Worm (Caenorhabditis elegans) whole organism, L4 larva: ENCODE data around the gene C08F11.17.
A peak's percentile ranks its signal among the peaks of the same experiment; 100 is the strongest.

ENCODE experiments used
- F10B5.3 ChIP-seq: sonication (generic microtip); optimal IDR thresholded peaks from 2 replicates; lab custom pipeline; 2016; ENCODE audit warnings: mild to moderate bottlenecking, missing genetic modification characterization, missing compliant biosample characterization
- F26F4.8 ChIP-seq: fragments of 200-800 bp; sonication (Bioruptor generic); conservative IDR thresholded peaks from 2 replicates; pipeline ENCODE4 v1.3.6; 2022; ENCODE audit warnings: missing genetic modification characterization, missing compliant biosample characterization
- R02D3.7 ChIP-seq: fragments of 150-350 bp; sonication (generic microtip); optimal IDR thresholded peaks from 3 replicates; lab custom pipeline; 2014; ENCODE audit warnings: missing biosample characterization, missing genetic modification characterization
- T20F7.1 ChIP-seq: fragments of 200-800 bp; sonication (Bioruptor generic); optimal IDR thresholded peaks from 2 replicates; lab custom pipeline; 2018; ENCODE audit warnings: mild to moderate bottlenecking, missing genetic modification characterization, missing compliant biosample characterization
- Y48G9A.11 ChIP-seq: fragments of 200-800 bp; sonication (Bioruptor generic); IDR thresholded peaks from 2 replicates; pipeline ENCODE4 v1.3.6; 2022; ENCODE audit warnings: missing genetic modification reagents, missing genetic modification characterization, missing compliant biosample characterization
- Y5F2A.4 ChIP-seq: fragments of 200-800 bp; sonication (Bioruptor generic); optimal IDR thresholded peaks from 2 replicates; lab custom pipeline; 2018; ENCODE audit warnings: mild to moderate bottlenecking, missing genetic modification characterization, missing compliant biosample characterization
- ZK546.5 ChIP-seq, 2 experiments: sonication (generic microtip); optimal IDR thresholded peaks; 2 replicates each; lab custom pipeline; 2017; ENCODE audit warnings: missing biosample characterization in 2 of 2, missing genetic modification characterization in 2 of 2
- aha-1 ChIP-seq: fragments of 150-350 bp; peaks from one replicate; lab custom pipeline; 2014; ENCODE audit warnings: missing biosample characterization, missing genetic modification characterization
- ama-1 ChIP-seq: fragments of 150-350 bp; optimal IDR thresholded peaks from 2 replicates; lab custom pipeline; 2014; ENCODE audit warnings: inconsistent platforms, mixed read lengths
- ceh-82 ChIP-seq: sonication (generic microtip); optimal IDR thresholded peaks from 2 replicates; lab custom pipeline; 2017; ENCODE audit warnings: missing biosample characterization, missing genetic modification characterization
- cey-2 ChIP-seq: sonication (generic microtip); optimal IDR thresholded peaks from 3 replicates; lab custom pipeline; 2017; ENCODE audit warnings: missing genetic modification characterization, mild to moderate bottlenecking, missing compliant biosample characterization, antibody characterized with exemption, borderline replicate concordance; ENCODE audit not compliant: insufficient read depth
- daf-16 ChIP-seq, 3 experiments: sonication (generic microtip); optimal IDR thresholded peaks; 2 replicates each; lab custom pipeline; 2016 to 2017; ENCODE audit warnings: missing genetic modification characterization in 3 of 3, missing genetic modification reagents in 3 of 3, mild to moderate bottlenecking in 2 of 3, missing compliant biosample characterization in 2 of 3, missing biosample characterization in 1 of 3, moderate library complexity in 1 of 3
- dmd-6 ChIP-seq: fragments of 200-800 bp; sonication (Bioruptor generic); IDR thresholded peaks from 2 replicates; pipeline ENCODE4 v1.3.6; 2022; ENCODE audit warnings: missing genetic modification reagents, missing genetic modification characterization, missing compliant biosample characterization
- dmd-8 ChIP-seq: fragments of 200-800 bp; sonication (Bioruptor generic); IDR thresholded peaks from 2 replicates; pipeline ENCODE4 v1.3.6; 2022; ENCODE audit warnings: missing genetic modification characterization, missing compliant biosample characterization
- duxl-1 ChIP-seq: sonication (generic microtip); optimal IDR thresholded peaks from 2 replicates; lab custom pipeline; 2016; ENCODE audit warnings: mild to moderate bottlenecking, missing genetic modification characterization, moderate library complexity, missing compliant biosample characterization; ENCODE audit not compliant: poor library complexity
- dve-1 ChIP-seq: sonication (generic microtip); optimal IDR thresholded peaks from 2 replicates; lab custom pipeline; 2017; ENCODE audit warnings: antibody characterized with exemption, mild to moderate bottlenecking, missing genetic modification characterization, missing compliant biosample characterization; ENCODE audit not compliant: insufficient read depth
- egl-43 ChIP-seq: fragments of 200-800 bp; sonication (Bioruptor generic); IDR thresholded peaks from 2 replicates; pipeline ENCODE4 v1.3.6; 2022; ENCODE audit warnings: missing genetic modification reagents, missing genetic modification characterization, missing compliant biosample characterization
- fkh-10 ChIP-seq: fragments of 150-350 bp; optimal IDR thresholded peaks from 2 replicates; lab custom pipeline; 2014; ENCODE audit warnings: missing biosample characterization, missing genetic modification reagents, missing genetic modification characterization
- hlh-11 ChIP-seq: fragments of 200-800 bp; sonication (Bioruptor generic); optimal IDR thresholded peaks from 2 replicates; lab custom pipeline; 2018; ENCODE audit warnings: mild to moderate bottlenecking, missing genetic modification characterization, missing compliant biosample characterization
- lin-39 ChIP-seq: fragments of 150-350 bp; optimal IDR thresholded peaks from 2 replicates; lab custom pipeline; 2014; ENCODE audit warnings: missing biosample characterization, missing genetic modification reagents, missing genetic modification characterization
- lir-3 ChIP-seq: sonication (generic microtip); optimal IDR thresholded peaks from 2 replicates; lab custom pipeline; 2016; ENCODE audit warnings: mild to moderate bottlenecking, missing genetic modification characterization, missing compliant biosample characterization
- mdt-29 ChIP-seq: fragments of 200-800 bp; sonication (Bioruptor generic); IDR thresholded peaks from 2 replicates; pipeline ENCODE4 v1.3.6; 2022; ENCODE audit warnings: missing genetic modification reagents, missing genetic modification characterization, missing compliant biosample characterization
- mxl-2 ChIP-seq: fragments of 200-800 bp; sonication (Bioruptor generic); conservative IDR thresholded peaks from 2 replicates; pipeline ENCODE4 v1.3.6; 2022; ENCODE audit warnings: missing genetic modification reagents, missing genetic modification characterization, missing compliant biosample characterization
- nhr-11 ChIP-seq: fragments of 150-350 bp; optimal IDR thresholded peaks from 2 replicates; lab custom pipeline; 2014; ENCODE audit warnings: missing biosample characterization, missing genetic modification characterization
- nhr-237 ChIP-seq: sonication (generic microtip); optimal IDR thresholded peaks from 2 replicates; lab custom pipeline; 2017; ENCODE audit warnings: missing biosample characterization, missing genetic modification characterization
- nhr-28 ChIP-seq: fragments of 150-350 bp; optimal IDR thresholded peaks from 2 replicates; lab custom pipeline; 2014; ENCODE audit warnings: missing biosample characterization, missing genetic modification characterization
- nhr-41 ChIP-seq: fragments of 200-800 bp; sonication (Bioruptor generic); IDR thresholded peaks from 2 replicates; pipeline ENCODE4 v1.3.6; 2022; ENCODE audit warnings: missing genetic modification reagents, missing genetic modification characterization, missing compliant biosample characterization
- nhr-42 ChIP-seq: fragments of 200-800 bp; sonication (Bioruptor generic); IDR thresholded peaks from 2 replicates; pipeline ENCODE4 v1.3.6; 2022; ENCODE audit warnings: missing genetic modification characterization, missing compliant biosample characterization
- nhr-77 ChIP-seq: fragments of 150-350 bp; optimal IDR thresholded peaks from 2 replicates; lab custom pipeline; 2014; ENCODE audit warnings: missing biosample characterization, missing genetic modification characterization
- pqm-1 ChIP-seq: sonication (generic microtip); optimal IDR thresholded peaks from 2 replicates; lab custom pipeline; 2017; ENCODE audit warnings: missing biosample characterization, missing genetic modification characterization
- saeg-2 ChIP-seq: fragments of 200-800 bp; sonication (Bioruptor generic); IDR thresholded peaks from 2 replicates; pipeline ENCODE4 v1.3.6; 2022; ENCODE audit warnings: missing genetic modification reagents, missing genetic modification characterization, missing compliant biosample characterization
- sdz-12 ChIP-seq: fragments of 200-800 bp; sonication (Bioruptor generic); optimal IDR thresholded peaks from 2 replicates; lab custom pipeline; 2018; ENCODE audit warnings: mild to moderate bottlenecking, missing genetic modification characterization, missing compliant biosample characterization
- set-16 ChIP-seq: fragments of 200-800 bp; sonication (Bioruptor generic); IDR thresholded peaks from 2 replicates; pipeline ENCODE4 v1.3.6; 2022; ENCODE audit warnings: missing genetic modification reagents, missing genetic modification characterization, missing compliant biosample characterization
- unc-130 ChIP-seq: sonication (generic microtip); optimal IDR thresholded peaks from 2 replicates; lab custom pipeline; 2016; ENCODE audit warnings: missing genetic modification reagents, missing genetic modification characterization, missing compliant biosample characterization
- zag-1 ChIP-seq: fragments of 150-350 bp; optimal IDR thresholded peaks from 2 replicates; lab custom pipeline; 2014; ENCODE audit warnings: missing biosample characterization, missing genetic modification characterization
- zfp-2 ChIP-seq: sonication (generic microtip); optimal IDR thresholded peaks from 2 replicates; lab custom pipeline; 2016; ENCODE audit warnings: mild to moderate bottlenecking, missing genetic modification characterization, missing compliant biosample characterization
- zip-11 ChIP-seq: fragments of 200-800 bp; sonication (Bioruptor generic); IDR thresholded peaks from 2 replicates; pipeline ENCODE4 v1.3.6; 2022; ENCODE audit warnings: missing genetic modification characterization, missing compliant biosample characterization
- ztf-7 ChIP-seq: fragments of 150-350 bp; optimal IDR thresholded peaks from 2 replicates; lab custom pipeline; 2014; ENCODE audit warnings: missing biosample characterization, missing genetic modification characterization

C08F11.17 gene

DNA sequence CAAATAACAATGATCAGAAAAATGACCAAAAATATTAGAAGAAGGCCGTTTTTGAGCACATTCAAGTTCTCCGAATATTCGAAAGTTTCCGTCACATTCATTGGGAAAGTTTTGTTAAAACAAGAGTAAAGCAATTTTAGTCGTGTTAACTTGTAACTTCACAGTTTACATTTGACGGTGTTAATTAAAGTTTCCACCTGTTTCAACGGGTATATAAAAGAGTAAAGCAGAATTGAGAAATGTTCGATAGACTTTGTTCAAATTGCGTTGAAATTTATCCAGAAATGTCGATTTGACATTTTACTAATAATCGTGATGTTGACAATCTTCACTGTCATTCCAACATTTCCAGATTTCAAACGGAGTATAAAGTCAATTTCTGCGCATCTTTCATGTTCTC is 4.3 kb downstream of the C08F11.17 start, which contains the start of gene srz-29:
Gene srz-29, minus strand, starts transcription at position 101 of the 400 bp plus-strand sequence.
- TF ChIP-seq sdz-12 (GFP tag; lab: Kevin White, UChicago) (no peak), F26F4.8 (no peak), cey-2 (tag; lab: Kevin White, UChicago) (no peak), zag-1 (no peak), dmd-8 (no peak), saeg-2 (GFP tag; lab: Robert Waterston, UW) (no peak), R02D3.7 (no peak), fkh-10 (no peak), mdt-29 (GFP tag; lab: Robert Waterston, UW) (no peak), nhr-42 (GFP tag; lab: Robert Waterston, UW) (no peak), ZK546.5 (tag; optimal IDR thresholded peaks at IDR 0.05; lab: Kevin White, UChicago) (no peak)

DNA sequence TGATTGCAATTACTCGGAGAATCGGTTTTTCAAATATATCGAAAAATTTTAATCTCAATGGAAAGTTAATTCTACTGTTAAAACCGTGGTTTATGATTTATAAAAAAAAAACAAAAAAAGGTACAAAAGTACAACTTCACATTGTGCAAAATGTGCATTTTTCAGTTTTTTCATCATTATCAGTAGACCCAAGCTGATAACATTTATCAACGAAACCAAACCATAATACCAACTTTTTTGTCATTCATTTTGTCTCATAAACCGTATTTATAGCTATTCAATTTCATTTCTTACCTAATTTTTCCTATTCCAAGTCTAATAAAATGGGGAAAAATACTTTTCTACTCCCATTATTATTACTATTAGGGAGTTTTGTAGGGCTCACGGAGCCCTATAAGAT is 11.1 kb downstream of the C08F11.17 start, which contains the start of gene ugt-22:
Gene ugt-22, plus strand, starts transcription at position 234 of the 400 bp plus-strand sequence.
- TF ChIP-seq T20F7.1 (GFP tag; lab: Kevin White, UChicago) (no peak), R02D3.7 (no peak), nhr-77 (peak; percentile 5), nhr-11 (no peak), lin-39 (no peak), daf-16 (GFP tag; optimal IDR thresholded peaks at IDR 0.05; lab: Kevin White, UChicago) (no peak), daf-16 (tag; optimal IDR thresholded peaks at IDR 0.05; lab: Kevin White, UChicago) (peak; percentile 47), pqm-1 (peak; percentile 83), dve-1 (peak; percentile 37), zfp-2 (no peak), mxl-2 (GFP tag; lab: Robert Waterston, UW) (no peak), ztf-7 (tag; lab: Kevin White, UChicago) (peak; percentile 31), egl-43 (GFP tag; lab: Robert Waterston, UW) (no peak), aha-1 (tag; lab: Kevin White, UChicago) (no peak), ama-1 (no peak), nhr-41 (GFP tag; lab: Robert Waterston, UW) (no peak), nhr-28 (tag; lab: Kevin White, UChicago) (no peak), F10B5.3 (no peak), dmd-6 (peak; percentile 50), unc-130 (GFP tag; lab: Kevin White, UChicago) (no peak), duxl-1 (no peak), lir-3 (tag; lab: Kevin White, UChicago) (no peak)

DNA sequence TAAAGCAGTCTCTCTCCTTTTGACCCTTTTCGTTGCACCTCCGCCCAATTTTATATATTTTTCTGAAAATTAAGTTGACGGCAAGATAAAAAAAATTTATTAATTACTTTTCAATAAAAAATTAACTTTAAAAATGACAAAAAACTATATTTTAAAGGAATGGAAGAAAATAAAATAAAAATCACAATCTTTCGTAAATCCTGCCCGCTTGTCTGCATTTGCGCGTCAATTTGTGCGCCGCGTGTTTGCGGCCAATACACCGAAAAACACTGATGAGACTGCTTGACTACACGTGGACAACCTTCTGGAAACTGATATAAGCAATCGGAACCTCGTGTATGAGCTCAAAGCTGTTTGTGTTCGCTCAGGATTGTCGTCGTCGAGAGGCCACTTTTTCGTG is 13.2 kb downstream of the C08F11.17 start, which contains the start of gene C08F11.7:
Gene C08F11.7, plus strand, starts transcription at position 301 of the 400 bp plus-strand sequence.
- TF ChIP-seq Y48G9A.11 (GFP tag; lab: Robert Waterston, UW) (no peak), ama-1 (no peak), F10B5.3 (no peak), Y5F2A.4 (GFP tag; lab: Kevin White, UChicago) (no peak), zip-11 (GFP tag; lab: Robert Waterston, UW) (no peak), ceh-82 (no peak), nhr-237 (tag; lab: Kevin White, UChicago) (no peak), set-16 (GFP tag; lab: Robert Waterston, UW) (no peak), ZK546.5 (tag; optimal IDR thresholded peaks at IDR 0.05; lab: Kevin White, UChicago) (no peak), sdz-12 (GFP tag; lab: Kevin White, UChicago) (no peak), daf-16 (GFP tag; optimal IDR thresholded peaks at IDR 0.05; lab: Kevin White, UChicago) (no peak), daf-16 (tag; optimal IDR thresholded peaks at IDR 0.05; lab: Kevin White, UChicago) (no peak), hlh-11 (no peak), nhr-41 (GFP tag; lab: Robert Waterston, UW) (no peak), mdt-29 (GFP tag; lab: Robert Waterston, UW) (no peak)
